Worm (Caenorhabditis elegans) whole organism, L4 larva: ENCODE results near the gene Y69A2AL.2.

Source experiments
- D1046.2 ChIP-seq: fragments of 200-800 bp; sonication (Bioruptor generic); IDR thresholded peaks from 2 replicates; pipeline ENCODE4 v1.3.6; 2022; ENCODE audit warnings: missing genetic modification characterization, missing compliant biosample characterization
- F37D6.2 ChIP-seq: sonication (generic microtip); optimal IDR thresholded peaks from 2 replicates; lab custom pipeline; 2016; ENCODE audit warnings: mild to moderate bottlenecking, missing genetic modification characterization, missing compliant biosample characterization
- R02D3.7 ChIP-seq: fragments of 150-350 bp; sonication (generic microtip); optimal IDR thresholded peaks from 3 replicates; lab custom pipeline; 2014; ENCODE audit warnings: missing biosample characterization, missing genetic modification characterization
- Y5F2A.4 ChIP-seq: fragments of 200-800 bp; sonication (Bioruptor generic); optimal IDR thresholded peaks from 2 replicates; lab custom pipeline; 2018; ENCODE audit warnings: mild to moderate bottlenecking, missing genetic modification characterization, missing compliant biosample characterization
- ZK337.2 ChIP-seq: fragments of 200-800 bp; sonication (Bioruptor generic); IDR thresholded peaks from 2 replicates; pipeline ENCODE4 v1.3.6; 2022; ENCODE audit warnings: missing genetic modification reagents, missing genetic modification characterization, missing compliant biosample characterization
- aha-1 ChIP-seq: fragments of 150-350 bp; peaks from one replicate; lab custom pipeline; 2014; ENCODE audit warnings: missing biosample characterization, missing genetic modification characterization
- ceh-20 ChIP-seq: fragments of 200-800 bp; sonication (Bioruptor generic); IDR thresholded peaks from 2 replicates; pipeline ENCODE4 v1.3.6; 2022; ENCODE audit warnings: missing genetic modification reagents, missing genetic modification characterization, missing compliant biosample characterization
- ceh-28 ChIP-seq: fragments of 150-350 bp; optimal IDR thresholded peaks from 2 replicates; lab custom pipeline; 2014; ENCODE audit warnings: missing biosample characterization, missing genetic modification reagents, missing genetic modification characterization
- ceh-32 ChIP-seq: sonication (generic microtip); optimal IDR thresholded peaks from 2 replicates; lab custom pipeline; 2016; ENCODE audit warnings: mild to moderate bottlenecking, missing genetic modification characterization, missing compliant biosample characterization; ENCODE audit not compliant: poor library complexity
- daf-19 ChIP-seq: fragments of 200-800 bp; sonication (Bioruptor generic); conservative IDR thresholded peaks from 2 replicates; pipeline ENCODE4 v1.3.6; 2022; ENCODE audit warnings: missing genetic modification characterization, missing compliant biosample characterization
- dmd-6 ChIP-seq: fragments of 200-800 bp; sonication (Bioruptor generic); IDR thresholded peaks from 2 replicates; pipeline ENCODE4 v1.3.6; 2022; ENCODE audit warnings: missing genetic modification reagents, missing genetic modification characterization, missing compliant biosample characterization
- dve-1 ChIP-seq: sonication (generic microtip); optimal IDR thresholded peaks from 2 replicates; lab custom pipeline; 2017; ENCODE audit warnings: antibody characterized with exemption, mild to moderate bottlenecking, missing genetic modification characterization, missing compliant biosample characterization; ENCODE audit not compliant: insufficient read depth
- egl-43 ChIP-seq: fragments of 200-800 bp; sonication (Bioruptor generic); IDR thresholded peaks from 2 replicates; pipeline ENCODE4 v1.3.6; 2022; ENCODE audit warnings: missing genetic modification reagents, missing genetic modification characterization, missing compliant biosample characterization
- fkh-10 ChIP-seq: fragments of 150-350 bp; optimal IDR thresholded peaks from 2 replicates; lab custom pipeline; 2014; ENCODE audit warnings: missing biosample characterization, missing genetic modification reagents, missing genetic modification characterization
- gei-8 ChIP-seq: fragments of 200-800 bp; sonication (Bioruptor generic); optimal IDR thresholded peaks from 2 replicates; lab custom pipeline; 2018; ENCODE audit warnings: mild to moderate bottlenecking, missing genetic modification characterization, missing compliant biosample characterization
- lim-7 ChIP-seq: fragments of 200-800 bp; sonication (Bioruptor generic); IDR thresholded peaks from 2 replicates; pipeline ENCODE4 v1.3.6; 2022; ENCODE audit warnings: missing genetic modification characterization, missing compliant biosample characterization
- lin-38 ChIP-seq: fragments of 200-800 bp; sonication (Bioruptor generic); IDR thresholded peaks from 2 replicates; pipeline ENCODE4 v1.3.6; 2022; ENCODE audit warnings: missing genetic modification reagents, missing genetic modification characterization, missing compliant biosample characterization
- mes-2 ChIP-seq: sonication (generic microtip); optimal IDR thresholded peaks from 2 replicates; lab custom pipeline; 2016; ENCODE audit warnings: missing genotype, mild to moderate bottlenecking, missing genetic modification characterization, missing compliant biosample characterization; ENCODE audit not compliant: poor library complexity, severe bottlenecking
- mxl-2 ChIP-seq: fragments of 200-800 bp; sonication (Bioruptor generic); conservative IDR thresholded peaks from 2 replicates; pipeline ENCODE4 v1.3.6; 2022; ENCODE audit warnings: missing genetic modification reagents, missing genetic modification characterization, missing compliant biosample characterization
- nhr-10 ChIP-seq: fragments of 150-350 bp; optimal IDR thresholded peaks from 2 replicates; lab custom pipeline; 2014; ENCODE audit warnings: missing biosample characterization, missing genetic modification characterization
- nhr-102 ChIP-seq: sonication (generic microtip); optimal IDR thresholded peaks from 2 replicates; lab custom pipeline; 2016; ENCODE audit warnings: mild to moderate bottlenecking, missing genetic modification characterization, moderate library complexity, missing compliant biosample characterization
- nhr-25 ChIP-seq: sonication (generic microtip); optimal IDR thresholded peaks from 2 replicates; lab custom pipeline; 2017; ENCODE audit warnings: missing genetic modification characterization, mild to moderate bottlenecking, missing compliant biosample characterization, antibody characterized with exemption, moderate library complexity, borderline replicate concordance; ENCODE audit not compliant: insufficient read depth
- nhr-41 ChIP-seq: fragments of 200-800 bp; sonication (Bioruptor generic); IDR thresholded peaks from 2 replicates; pipeline ENCODE4 v1.3.6; 2022; ENCODE audit warnings: missing genetic modification reagents, missing genetic modification characterization, missing compliant biosample characterization
- nhr-42 ChIP-seq: fragments of 200-800 bp; sonication (Bioruptor generic); IDR thresholded peaks from 2 replicates; pipeline ENCODE4 v1.3.6; 2022; ENCODE audit warnings: missing genetic modification characterization, missing compliant biosample characterization
- nhr-6 ChIP-seq: fragments of 150-350 bp; optimal IDR thresholded peaks from 2 replicates; lab custom pipeline; 2014; ENCODE audit warnings: missing biosample characterization, missing genetic modification characterization
- pqm-1 ChIP-seq: sonication (generic microtip); optimal IDR thresholded peaks from 2 replicates; lab custom pipeline; 2017; ENCODE audit warnings: missing biosample characterization, missing genetic modification characterization
- set-16 ChIP-seq: fragments of 200-800 bp; sonication (Bioruptor generic); IDR thresholded peaks from 2 replicates; pipeline ENCODE4 v1.3.6; 2022; ENCODE audit warnings: missing genetic modification reagents, missing genetic modification characterization, missing compliant biosample characterization
- tag-97 ChIP-seq: fragments of 200-800 bp; sonication (Bioruptor generic); IDR thresholded peaks from 2 replicates; pipeline ENCODE4 v1.3.6; 2022; ENCODE audit warnings: missing genetic modification characterization, missing compliant biosample characterization
- zip-11 ChIP-seq: fragments of 200-800 bp; sonication (Bioruptor generic); IDR thresholded peaks from 2 replicates; pipeline ENCODE4 v1.3.6; 2022; ENCODE audit warnings: missing genetic modification characterization, missing compliant biosample characterization
- ztf-11 ChIP-seq: fragments of 150-350 bp; optimal IDR thresholded peaks from 2 replicates; lab custom pipeline; 2014; ENCODE audit warnings: missing biosample characterization, missing genetic modification characterization

Gene Y69A2AL.2

DNA sequence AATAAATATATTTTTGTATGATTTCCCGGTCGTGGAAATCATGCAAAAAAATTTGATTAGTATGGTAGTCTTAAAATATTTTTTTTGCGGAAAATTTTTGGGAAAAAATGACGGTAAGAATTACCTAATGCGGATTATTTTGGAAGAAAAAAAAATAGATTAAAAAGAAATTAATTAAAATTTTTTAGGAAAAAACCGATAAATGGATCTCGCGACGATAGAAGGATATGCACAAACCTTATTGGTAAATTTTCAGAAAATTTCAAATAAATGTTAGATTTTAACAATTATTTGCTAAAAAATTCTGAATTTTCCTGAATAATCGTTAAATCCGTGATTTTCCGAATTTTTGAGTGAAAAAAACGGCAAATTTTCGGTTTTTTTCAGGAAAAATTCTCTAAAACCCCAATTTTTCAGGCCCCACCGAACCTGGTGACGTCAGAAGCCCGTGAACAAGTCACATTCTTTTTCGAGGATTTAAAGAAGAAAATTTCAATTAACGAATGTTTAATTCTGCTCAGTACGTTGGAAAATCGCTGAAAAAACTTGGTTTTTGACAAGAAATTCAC lies 15.6 kb downstream of the Y69A2AL.2 start, which contains the start of gene Y69A2AR.16 (continued):
- TF ChIP-seq F37D6.2 (tag; lab: Kevin White, UChicago) (no peak), pqm-1 (tag; lab: Kevin White, UChicago) (no peak), Y5F2A.4 (no peak), ceh-32 (tag; lab: Kevin White, UChicago) (no peak), R02D3.7 (no peak), zip-11 (GFP tag; lab: Robert Waterston, UW) (no peak), nhr-102 (tag; lab: Kevin White, UChicago) (peak; percentile 30)

DNA sequence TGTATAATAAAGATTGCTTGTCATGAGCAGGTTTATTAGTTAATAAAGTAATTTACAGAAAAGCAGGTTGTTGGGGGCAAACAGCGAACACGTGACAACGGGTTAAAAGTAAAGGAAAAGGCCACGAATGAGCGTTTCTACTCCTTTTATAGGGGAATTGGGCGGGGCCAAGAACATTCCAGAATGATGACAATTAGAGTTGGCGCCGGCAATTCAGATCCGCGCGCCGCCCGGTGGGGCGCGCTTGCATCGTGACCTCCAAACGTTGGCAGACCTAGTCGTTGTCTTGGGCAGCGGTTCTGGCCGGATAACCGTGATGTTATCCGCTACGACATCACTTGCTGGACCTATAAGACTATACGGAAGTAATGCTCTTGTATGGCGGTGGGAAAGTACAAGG lies 20.6 kb downstream of the Y69A2AL.2 start:
- TF ChIP-seq set-16 (peak; percentile 27; the same call in 1 of the 2 replicates), lin-38 (GFP tag; lab: Robert Waterston, UW) (0 out of 2 replicates have a peak, but pooled peaks have one; percentile 37), egl-43 (GFP tag; lab: Robert Waterston, UW) (peak; percentile 51; the same call in 1 of the 2 replicates)

DNA sequence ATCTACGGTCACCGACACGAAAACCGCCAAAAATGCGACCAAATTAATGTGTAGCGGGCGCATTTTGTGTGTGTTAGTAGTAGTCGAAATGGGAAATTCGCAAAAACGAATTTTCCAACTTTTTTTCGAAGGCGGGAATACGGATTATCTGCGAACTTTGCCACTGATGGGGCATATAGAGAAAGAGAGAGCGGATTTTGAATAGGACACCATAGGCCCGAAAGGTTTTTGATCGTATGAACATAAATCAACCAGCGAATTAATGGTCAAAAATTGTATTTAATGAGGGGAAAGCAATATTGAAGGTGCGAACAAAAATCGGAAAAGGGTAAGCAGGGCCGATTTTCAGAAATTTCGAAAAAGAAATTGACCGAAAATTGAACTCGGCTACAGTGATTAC lies 25.8 kb downstream of the Y69A2AL.2 start, which contains the start of gene Y69A2AR.22:
TSS of gene Y69A2AR.22 (minus strand) at position 101 of the 400 bp plus-strand sequence.
- TF ChIP-seq nhr-10 (no peak), nhr-42 (GFP tag; lab: Robert Waterston, UW) (no peak), ceh-20 (GFP tag; lab: Robert Waterston, UW) (no peak), tag-97 (GFP tag; lab: Robert Waterston, UW) (no peak), fkh-10 (GFP tag; lab: Kevin White, UChicago) (no peak), D1046.2 (GFP tag; lab: Robert Waterston, UW) (no peak), pqm-1 (tag; lab: Kevin White, UChicago) (no peak), ztf-11 (tag; lab: Kevin White, UChicago) (no peak), ZK337.2 (GFP tag; lab: Robert Waterston, UW) (no peak), dve-1 (tag; lab: Kevin White, UChicago) (no peak), lim-7 (GFP tag; lab: Robert Waterston, UW) (no peak), daf-19 (no peak)

DNA sequence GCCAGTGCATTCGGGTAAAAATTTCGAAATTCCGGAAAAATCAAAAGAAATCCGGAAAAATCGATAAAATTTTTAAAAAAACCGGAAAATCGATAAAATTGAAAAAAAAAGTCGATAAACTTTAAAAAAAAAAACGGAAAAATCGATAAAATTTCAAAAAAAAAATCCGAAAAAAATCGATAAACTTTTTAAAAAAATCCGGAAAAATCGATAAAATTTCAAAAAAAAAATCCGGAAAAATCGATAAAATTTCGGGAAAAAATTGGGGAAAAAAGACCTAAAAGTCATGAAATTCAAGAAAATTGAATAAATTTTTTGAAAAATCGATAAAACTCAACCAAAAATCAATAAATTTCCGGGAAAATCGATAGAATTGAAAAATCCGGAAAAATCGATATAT lies 44.8 kb downstream of the Y69A2AL.2 start:
- no peak for TF ChIP-seq dve-1 (tag; lab: Kevin White, UChicago)
- no peak for TF ChIP-seq mxl-2 (GFP tag; lab: Robert Waterston, UW)
- no peak for TF ChIP-seq aha-1 (tag; lab: Kevin White, UChicago)
- TF ChIP-seq nhr-41 (GFP tag; lab: Robert Waterston, UW), result no peak
- TF ChIP-seq nhr-25, result no peak
- TF ChIP-seq nhr-6 (tag; lab: Kevin White, UChicago), result no peak
- TF ChIP-seq ceh-28 (tag; lab: Kevin White, UChicago), result peak; percentile 66

DNA sequence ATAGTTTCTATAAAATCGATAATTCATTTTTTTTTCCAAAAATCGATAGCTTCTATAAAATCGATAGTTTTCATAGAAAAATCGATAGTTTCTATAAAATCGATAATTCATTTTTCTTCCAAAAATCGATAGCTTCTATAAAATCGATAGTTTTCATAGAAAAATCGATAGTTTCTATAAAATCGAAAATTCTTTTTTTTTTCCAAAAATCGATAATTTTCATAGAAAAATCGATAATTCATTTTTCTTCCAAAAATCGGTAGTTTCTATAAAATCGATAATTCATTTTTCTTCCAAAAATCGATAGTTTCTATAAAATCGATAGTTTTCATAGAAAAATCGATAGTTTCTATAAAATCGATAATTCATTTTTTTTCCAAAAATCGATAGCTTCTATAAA lies 46.7 kb downstream of the Y69A2AL.2 start:
- TF ChIP-seq ceh-28 (tag; lab: Kevin White, UChicago), result peak; percentile 15

DNA sequence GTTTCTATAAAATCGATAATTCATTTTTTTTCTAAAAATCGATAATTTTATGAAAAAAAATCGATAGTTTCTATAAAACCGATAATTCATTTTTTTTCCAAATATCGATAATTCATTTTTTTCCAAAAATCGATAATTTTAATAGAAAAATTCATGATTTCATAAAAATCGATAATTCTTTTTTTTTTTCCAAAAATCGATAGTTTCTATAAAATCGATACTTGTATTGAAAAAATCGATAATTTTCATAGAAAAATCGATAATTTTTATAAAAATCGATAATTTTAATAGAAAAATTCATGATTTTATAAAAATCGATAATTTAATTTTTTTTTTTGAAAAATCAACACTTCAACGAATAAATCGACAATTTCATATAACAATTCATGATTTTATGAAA lies 47.2 kb downstream of the Y69A2AL.2 start:
- TF ChIP-seq dmd-6 (no peak), ceh-28 (tag; lab: Kevin White, UChicago) (peak; percentile 79), gei-8 (GFP tag; lab: Kevin White, UChicago) (no peak), mes-2 (tag; lab: Kevin White, UChicago) (no peak), tag-97 (GFP tag; lab: Robert Waterston, UW) (no peak)
